Fruit fly (Drosophila melanogaster) whole organism, embryonic: Measurements from ENCODE around the gene kat-60L1.

Experiments used
- CG11093 ChIP-seq: fragments of 200-800 bp; sonication (Bioruptor generic); IDR thresholded peaks from 3 replicates; pipeline ENCODE4 v1.3.6; 2022; ENCODE audit warnings: missing biosample characterization, missing genetic modification characterization
- CG11560 ChIP-seq: fragments of 200-800 bp; sonication (Bioruptor generic); IDR thresholded peaks from 3 replicates; pipeline ENCODE4 v1.3.6; 2022; ENCODE audit warnings: missing biosample characterization, missing genetic modification characterization
- CG12155 ChIP-seq: fragments of 200-800 bp; sonication (Bioruptor generic); optimal IDR thresholded peaks from 3 replicates; lab custom pipeline; 2016; ENCODE audit warnings: missing biosample characterization, missing genetic modification characterization
- CG12299 ChIP-seq: fragments of 200-800 bp; sonication (Bioruptor generic); optimal IDR thresholded peaks from 2 replicates; lab custom pipeline; 2018; ENCODE audit warnings: missing biosample characterization, mild to moderate bottlenecking, missing genetic modification characterization
- CG12391 ChIP-seq: fragments of 200-800 bp; sonication (Bioruptor generic); optimal IDR thresholded peaks from 3 replicates; lab custom pipeline; 2018; ENCODE audit warnings: missing biosample characterization, mild to moderate bottlenecking, missing genetic modification characterization, moderate library complexity
- CG14014 ChIP-seq: fragments of 200-800 bp; sonication (Bioruptor generic); IDR thresholded peaks from 2 replicates; pipeline ENCODE4 v1.3.6; 2022; ENCODE audit warnings: missing biosample characterization, missing genetic modification characterization
- CG15696 ChIP-seq: fragments of 200-800 bp; sonication (Bioruptor generic); optimal IDR thresholded peaks from 2 replicates; lab custom pipeline; 2019; ENCODE audit warnings: missing biosample characterization, mild to moderate bottlenecking, missing genetic modification characterization, moderate library complexity
- CG1602 ChIP-seq: fragments of 200-800 bp; sonication (Bioruptor generic); optimal IDR thresholded peaks from 3 replicates; lab custom pipeline; 2016; ENCODE audit warnings: missing biosample characterization, missing genetic modification characterization
- CG17359 ChIP-seq: fragments of 200-800 bp; sonication (Bioruptor generic); optimal IDR thresholded peaks from 3 replicates; lab custom pipeline; 2018; ENCODE audit warnings: missing biosample characterization, mild to moderate bottlenecking, missing genetic modification characterization, moderate library complexity
- CG2129 ChIP-seq: fragments of 200-800 bp; sonication (Bioruptor generic); IDR thresholded peaks from 2 replicates; pipeline ENCODE4 v1.3.6; 2022; ENCODE audit warnings: missing biosample characterization, missing genetic modification characterization; ENCODE audit not compliant: partially characterized antibody
- CG2202 ChIP-seq: fragments of 200-800 bp; sonication (Bioruptor generic); optimal IDR thresholded peaks from 2 replicates; lab custom pipeline; 2018; ENCODE audit warnings: missing biosample characterization, mild to moderate bottlenecking, missing genetic modification characterization
- CG30020 ChIP-seq: fragments of 200-800 bp; optimal IDR thresholded peaks from 2 replicates; lab custom pipeline; 2019; ENCODE audit warnings: missing biosample characterization, mild to moderate bottlenecking, missing genetic modification characterization, moderate library complexity
- CG3065 ChIP-seq: fragments of 200-800 bp; sonication (Bioruptor generic); optimal IDR thresholded peaks from 2 replicates; lab custom pipeline; 2016; ENCODE audit warnings: missing biosample characterization, missing genetic modification characterization
- CG33557 ChIP-seq: fragments of 200-800 bp; sonication (Bioruptor generic); optimal IDR thresholded peaks from 2 replicates; lab custom pipeline; 2019; ENCODE audit warnings: missing biosample characterization, mild to moderate bottlenecking, missing genetic modification characterization, moderate library complexity
- CG34376 ChIP-seq: fragments of 200-800 bp; sonication (Bioruptor generic); optimal IDR thresholded peaks from 2 replicates; lab custom pipeline; 2018; ENCODE audit warnings: missing biosample characterization, mild to moderate bottlenecking, missing genetic modification characterization
- CG4360 ChIP-seq: fragments of 200-800 bp; sonication (Bioruptor generic); IDR thresholded peaks from 2 replicates; pipeline ENCODE4 v1.3.6; 2022; ENCODE audit warnings: missing biosample characterization, missing genetic modification characterization
- CG6254 ChIP-seq: fragments of 200-800 bp; sonication (Bioruptor generic); optimal IDR thresholded peaks from 3 replicates; lab custom pipeline; 2017; ENCODE audit warnings: mild to moderate bottlenecking, missing biosample characterization, missing genetic modification reagents, missing genetic modification characterization
- CG7745 ChIP-seq: fragments of 200-800 bp; sonication (Bioruptor generic); optimal IDR thresholded peaks from 2 replicates; lab custom pipeline; 2018; ENCODE audit warnings: missing biosample characterization, mild to moderate bottlenecking, missing genetic modification characterization, moderate library complexity
- CG7839 ChIP-seq: fragments of 200-800 bp; sonication (Bioruptor generic); optimal IDR thresholded peaks from 3 replicates; lab custom pipeline; 2018; ENCODE audit warnings: missing biosample characterization, mild to moderate bottlenecking, missing genetic modification characterization, moderate library complexity
- CG8765 ChIP-seq: fragments of 200-800 bp; sonication (Bioruptor generic); IDR thresholded peaks from 2 replicates; pipeline ENCODE4 v1.3.6; 2022; ENCODE audit warnings: missing biosample characterization, missing genetic modification characterization
- Doc3 ChIP-seq: fragments of 200-800 bp; sonication (Bioruptor generic); IDR thresholded peaks from 3 replicates; pipeline ENCODE4 v1.3.6; 2022; ENCODE audit warnings: missing biosample characterization, missing genetic modification characterization; ENCODE audit not compliant: partially characterized antibody
- Ets97D ChIP-seq: fragments of 200-800 bp; sonication (Bioruptor generic); optimal IDR thresholded peaks from 3 replicates; lab custom pipeline; 2016; ENCODE audit warnings: missing biosample characterization, missing genetic modification characterization
- HLH54F ChIP-seq: fragments of 200-800 bp; sonication (Bioruptor generic); optimal IDR thresholded peaks from 3 replicates; lab custom pipeline; 2016; ENCODE audit warnings: missing biosample characterization, missing genetic modification characterization
- HmgD ChIP-seq: fragments of 200-800 bp; sonication (Bioruptor generic); optimal IDR thresholded peaks from 3 replicates; lab custom pipeline; 2016; ENCODE audit warnings: missing biosample characterization, missing genetic modification characterization
- MTF-1 ChIP-seq: fragments of 200-800 bp; sonication (Bioruptor generic); optimal IDR thresholded peaks from 2 replicates; lab custom pipeline; 2018; ENCODE audit warnings: missing biosample characterization, mild to moderate bottlenecking, missing genetic modification characterization, borderline replicate concordance
- Mrtf ChIP-seq: fragments of 200-800 bp; sonication (Bioruptor generic); IDR thresholded peaks from 3 replicates; pipeline ENCODE4 v1.3.6; 2022; ENCODE audit warnings: missing biosample characterization, missing genetic modification characterization
- Nf-YB ChIP-seq: fragments of 200-800 bp; sonication (Bioruptor generic); optimal IDR thresholded peaks from 3 replicates; lab custom pipeline; 2019; ENCODE audit warnings: missing biosample characterization, mild to moderate bottlenecking, missing genetic modification characterization, moderate library complexity
- Optix ChIP-seq: fragments of 200-800 bp; sonication (Bioruptor generic); IDR thresholded peaks from 3 replicates; pipeline ENCODE4 v1.3.6; 2022; ENCODE audit warnings: missing biosample characterization, missing genetic modification characterization
- YL-1 ChIP-seq: fragments of 200-800 bp; sonication (Bioruptor generic); optimal IDR thresholded peaks from 3 replicates; lab custom pipeline; 2017; ENCODE audit warnings: missing biosample characterization, mild to moderate bottlenecking, missing genetic modification characterization
- ase ChIP-seq: fragments of 200-800 bp; sonication (Bioruptor generic); IDR thresholded peaks from 3 replicates; pipeline ENCODE4 v1.3.6; 2022; ENCODE audit warnings: missing biosample characterization, missing genetic modification characterization
- corto ChIP-seq: fragments of 200-800 bp; sonication (Bioruptor generic); optimal IDR thresholded peaks from 2 replicates; lab custom pipeline; 2016; ENCODE audit warnings: missing biosample characterization, mild to moderate bottlenecking, missing genetic modification characterization, moderate library complexity
- dmrt11E ChIP-seq: fragments of 200-800 bp; sonication (Bioruptor generic); optimal IDR thresholded peaks from 3 replicates; lab custom pipeline; 2018; ENCODE audit warnings: missing biosample characterization, mild to moderate bottlenecking, missing genetic modification characterization, moderate library complexity
- dysf ChIP-seq: fragments of 200-800 bp; sonication (Bioruptor generic); IDR thresholded peaks from 3 replicates; pipeline ENCODE4 v1.3.6; 2022; ENCODE audit warnings: missing biosample characterization, missing genetic modification characterization
- ems ChIP-seq: fragments of 200-800 bp; sonication (Bioruptor generic); optimal IDR thresholded peaks from 3 replicates; lab custom pipeline; 2016; ENCODE audit warnings: missing biosample characterization, missing genetic modification characterization
- fd64A ChIP-seq: fragments of 200-800 bp; sonication (Bioruptor generic); optimal IDR thresholded peaks from 3 replicates; lab custom pipeline; 2018; ENCODE audit warnings: missing biosample characterization, mild to moderate bottlenecking, missing genetic modification characterization
- her ChIP-seq: fragments of 200-800 bp; sonication (Bioruptor generic); optimal IDR thresholded peaks from 2 replicates; lab custom pipeline; 2016; ENCODE audit warnings: missing biosample characterization, missing genetic modification characterization
- luna ChIP-seq: fragments of 200-800 bp; sonication (Bioruptor generic); optimal IDR thresholded peaks from 2 replicates; lab custom pipeline; 2016; ENCODE audit warnings: missing biosample characterization, missing genetic modification characterization
- maf-S ChIP-seq: fragments of 200-800 bp; sonication (Bioruptor generic); optimal IDR thresholded peaks from 2 replicates; lab custom pipeline; 2016; ENCODE audit warnings: missing biosample characterization, missing genetic modification characterization
- org-1 ChIP-seq: fragments of 200-800 bp; sonication (Bioruptor generic); optimal IDR thresholded peaks from 2 replicates; lab custom pipeline; 2017; ENCODE audit warnings: missing biosample characterization, missing genetic modification characterization
- run ChIP-seq: fragments of 200-800 bp; sonication (Bioruptor generic); optimal IDR thresholded peaks from 3 replicates; lab custom pipeline; 2018; ENCODE audit warnings: missing biosample characterization, mild to moderate bottlenecking, missing genetic modification characterization
- schlank ChIP-seq: fragments of 200-800 bp; sonication (Bioruptor generic); optimal IDR thresholded peaks from 2 replicates; lab custom pipeline; 2018; ENCODE audit warnings: missing biosample characterization, mild to moderate bottlenecking, missing genetic modification characterization
- sens ChIP-seq: fragments of 200-800 bp; sonication (Bioruptor generic); peaks from one replicate; lab custom pipeline; 2016; ENCODE audit warnings: missing biosample characterization, missing genetic modification characterization
- slbo ChIP-seq: fragments of 200-800 bp; sonication (Bioruptor generic); IDR thresholded peaks from 2 replicates; pipeline ENCODE4 v1.3.6; 2022; ENCODE audit warnings: missing biosample characterization, missing genetic modification characterization
- tgo ChIP-seq: fragments of 200-800 bp; sonication (Bioruptor generic); IDR thresholded peaks from 3 replicates; pipeline ENCODE4 v1.3.6; 2022; ENCODE audit warnings: missing biosample characterization, missing genetic modification characterization
- tll ChIP-seq, 2 experiments: fragments of 200-800 bp in 1 of 2; fragments of >200 bp in 1 of 2; sonication (Bioruptor generic) in 1 of 2; optimal IDR thresholded peaks; 2 replicates each; lab custom pipeline; 2017 to 2019; ENCODE audit warnings: missing biosample characterization in 2 of 2, missing genetic modification characterization in 2 of 2, mild to moderate bottlenecking in 1 of 2, moderate library complexity in 1 of 2
- trem ChIP-seq: fragments of 200-800 bp; optimal IDR thresholded peaks from 3 replicates; lab custom pipeline; 2019; ENCODE audit warnings: missing biosample characterization, mild to moderate bottlenecking, missing genetic modification characterization, moderate library complexity
- usp ChIP-seq: fragments of >200 bp; optimal IDR thresholded peaks from 2 replicates; lab custom pipeline; 2017; ENCODE audit warnings: missing biosample characterization, missing genetic modification characterization
- zf30C ChIP-seq: fragments of 200-800 bp; sonication (Bioruptor generic); optimal IDR thresholded peaks from 3 replicates; lab custom pipeline; 2018; ENCODE audit warnings: missing biosample characterization, mild to moderate bottlenecking, missing genetic modification characterization
- zfh2 ChIP-seq: fragments of 200-800 bp; sonication (Bioruptor generic); optimal IDR thresholded peaks from 2 replicates; lab custom pipeline; 2016; ENCODE audit warnings: missing biosample characterization, missing genetic modification characterization

Gene kat-60L1

DNA sequence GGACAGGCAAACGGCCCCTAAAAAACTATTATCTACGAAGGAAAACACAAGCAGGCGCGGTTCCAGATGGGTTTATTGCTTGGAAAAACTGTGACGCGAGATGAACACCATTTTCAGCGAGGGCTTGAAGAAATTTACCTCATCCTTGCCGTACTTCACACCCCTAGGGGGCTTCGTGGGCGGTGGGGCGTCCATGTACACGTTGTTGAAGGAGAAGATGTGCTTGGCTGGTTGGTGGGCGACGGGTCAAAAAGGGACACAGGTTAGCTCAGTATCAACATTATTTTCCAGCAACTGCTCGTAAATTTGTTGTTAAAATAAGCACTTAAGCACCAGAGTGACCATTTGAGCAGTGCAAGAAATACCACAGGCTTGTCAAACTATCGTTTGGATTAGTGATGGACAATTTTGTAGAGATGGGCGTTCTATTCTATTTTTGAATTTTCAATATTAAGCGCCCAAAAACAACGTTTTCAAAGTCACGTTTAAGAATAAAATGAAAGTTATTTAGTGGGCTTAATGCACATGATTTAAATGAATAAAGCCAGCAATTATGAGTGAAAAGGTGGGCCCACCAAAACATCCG lies 22.8 kb upstream of the kat-60L1 start, which contains the start of gene Sec8 (continued):
- TF ChIP-seq dysf (GFP tag; lab: Robert Waterston, UW) = peak; percentile 28; the same call in 1 of the 3 replicates
- 0 out of 3 replicates have a peak, but pooled peaks have one; percentile 31 for TF ChIP-seq tgo
- peak; percentile 62 for TF ChIP-seq her (GFP tag; lab: Kevin White, UChicago)
- TF ChIP-seq YL-1 (GFP tag; lab: Kevin White, UChicago) = peak; percentile 68
- TF ChIP-seq luna (GFP tag; lab: Kevin White, UChicago) = peak; percentile 23
- TF ChIP-seq zfh2 = peak; percentile 68
- peak; percentile 80 for TF ChIP-seq trem (tag; lab: Kevin White, UChicago)
- peak; percentile 78 for TF ChIP-seq CG2129 (GFP tag; lab: Robert Waterston, UW)
- TF ChIP-seq CG17359 (tag; lab: Kevin White, UChicago) = no peak
- TF ChIP-seq CG4360 = 0 out of 2 replicates have a peak, but pooled peaks have one; percentile 5
- TF ChIP-seq Mrtf (GFP tag; lab: Robert Waterston, UW) = 0 out of 3 replicates have a peak, but pooled peaks have one; percentile 6

DNA sequence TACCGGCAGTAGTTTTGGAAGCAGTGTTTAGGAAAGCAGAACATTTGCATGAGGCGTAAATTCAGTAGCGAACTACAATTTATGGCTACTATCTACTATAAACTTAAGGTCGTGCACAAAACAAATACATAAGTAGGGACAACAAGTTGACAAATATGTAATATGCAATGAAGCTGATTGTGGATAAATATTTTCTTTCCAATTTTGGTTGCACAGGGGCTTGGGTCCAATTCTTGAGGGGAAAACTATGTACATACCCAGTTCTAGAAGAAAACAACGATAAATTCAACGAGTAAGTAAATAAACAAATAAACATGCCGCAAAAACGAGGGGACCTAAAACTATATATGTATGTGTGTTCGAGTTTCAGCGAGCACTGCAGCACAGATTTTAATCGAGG lies 20.6 kb upstream of the kat-60L1 start:
- TF ChIP-seq CG8765 (no peak), CG12391 (tag; lab: Kevin White, UChicago) (no peak), CG15696 (tag; lab: Kevin White, UChicago) (peak; percentile 79), MTF-1 (peak; percentile 3), CG34376 (GFP tag; lab: Kevin White, UChicago) (no peak), Doc3 (no peak), org-1 (GFP tag; lab: Kevin White, UChicago) (no peak), ems (GFP tag; lab: Kevin White, UChicago) (no peak), zf30C (no peak), CG30020 (tag; lab: Kevin White, UChicago) (no peak), CG33557 (peak; percentile 27), CG12299 (tag; lab: Kevin White, UChicago) (no peak), HmgD (GFP tag; lab: Kevin White, UChicago) (no peak), trem (tag; lab: Kevin White, UChicago) (no peak), CG6254 (GFP tag; lab: Kevin White, UChicago) (no peak), CG2202 (tag; lab: Kevin White, UChicago) (peak; percentile 37), CG12155 (GFP tag; lab: Kevin White, UChicago) (no peak), CG7839 (tag; lab: Kevin White, UChicago) (no peak), Nf-YB (GFP tag; lab: Kevin White, UChicago) (no peak), CG11093 (GFP tag; lab: Robert Waterston, UW) (no peak), Ets97D (GFP tag; lab: Kevin White, UChicago) (no peak), slbo (GFP tag; lab: Robert Waterston, UW) (no peak), fd64A (GFP tag; lab: Kevin White, UChicago) (no peak), ase (GFP tag; lab: Robert Waterston, UW) (no peak), maf-S (no peak), CG7745 (no peak), CG3065 (GFP tag; lab: Kevin White, UChicago) (no peak), sens (GFP tag; lab: Kevin White, UChicago) (peak; percentile 71), HLH54F (GFP tag; lab: Kevin White, UChicago) (no peak), run (no peak), CG14014 (GFP tag; lab: Robert Waterston, UW) (no peak), usp (GFP tag; lab: Kevin White, UChicago) (no peak), CG1602 (GFP tag; lab: Kevin White, UChicago) (no peak), CG11560 (tag; lab: Robert Waterston, UW) (no peak), dmrt11E (tag; lab: Kevin White, UChicago) (peak; percentile 46), corto (GFP tag; lab: Kevin White, UChicago) (no peak), Optix (GFP tag; lab: Robert Waterston, UW) (no peak), tll (GFP tag; optimal IDR thresholded peaks at IDR 0.05; lab: Kevin White, UChicago) (no peak), schlank (tag; lab: Kevin White, UChicago) (no peak)
